Fruit fly (Drosophila melanogaster) whole organism, pupa: ENCODE data around the gene CG16798.

ENCODE experiments used
- CG8301 ChIP-seq: fragments of 200-800 bp; sonication (Bioruptor generic); optimal IDR thresholded peaks from 2 replicates; lab custom pipeline; 2018; ENCODE audit warnings: missing biosample characterization, mild to moderate bottlenecking, missing genetic modification characterization
- EcR ChIP-seq: fragments of 200-800 bp; sonication (Bioruptor generic); optimal IDR thresholded peaks from 3 replicates; lab custom pipeline; 2019; ENCODE audit warnings: missing biosample characterization, missing genetic modification characterization, mild to moderate bottlenecking, moderate library complexity, missing genetic modification reagents
- gl ChIP-seq: fragments of 200-800 bp; sonication (Bioruptor generic); optimal IDR thresholded peaks from 2 replicates; lab custom pipeline; 2018; ENCODE audit warnings: missing biosample characterization, mild to moderate bottlenecking, missing genetic modification characterization

- no peak for TF ChIP-seq EcR (GFP tag; lab: Kevin White, UChicago)
- no peak for TF ChIP-seq gl (tag; lab: Kevin White, UChicago)
- TF ChIP-seq CG8301 (tag; lab: Kevin White, UChicago), result no peak
These were observed 31.7 kb upstream of the CG16798 start for dm6 chr2L:20413826-20414225.
